Worm (Caenorhabditis elegans) whole organism, L4 larva: ENCODE data around the gene F58H1.3.

Source experiments
- D1046.2 ChIP-seq: fragments of 200-800 bp; sonication (Bioruptor generic); IDR thresholded peaks from 2 replicates; pipeline ENCODE4 v1.3.6; 2022; ENCODE audit warnings: missing genetic modification characterization, missing compliant biosample characterization
- F10B5.3 ChIP-seq: sonication (generic microtip); optimal IDR thresholded peaks from 2 replicates; lab custom pipeline; 2016; ENCODE audit warnings: mild to moderate bottlenecking, missing genetic modification characterization, missing compliant biosample characterization
- F37D6.2 ChIP-seq: sonication (generic microtip); optimal IDR thresholded peaks from 2 replicates; lab custom pipeline; 2016; ENCODE audit warnings: mild to moderate bottlenecking, missing genetic modification characterization, missing compliant biosample characterization
- F49E8.2 ChIP-seq: sonication (generic microtip); optimal IDR thresholded peaks from 2 replicates; lab custom pipeline; 2016; ENCODE audit warnings: missing compliant biosample characterization, mild to moderate bottlenecking, missing genetic modification characterization, borderline replicate concordance
- R02D3.7 ChIP-seq: fragments of 150-350 bp; sonication (generic microtip); optimal IDR thresholded peaks from 3 replicates; lab custom pipeline; 2014; ENCODE audit warnings: missing biosample characterization, missing genetic modification characterization
- T20F7.1 ChIP-seq: fragments of 200-800 bp; sonication (Bioruptor generic); optimal IDR thresholded peaks from 2 replicates; lab custom pipeline; 2018; ENCODE audit warnings: mild to moderate bottlenecking, missing genetic modification characterization, missing compliant biosample characterization
- Y5F2A.4 ChIP-seq: fragments of 200-800 bp; sonication (Bioruptor generic); optimal IDR thresholded peaks from 2 replicates; lab custom pipeline; 2018; ENCODE audit warnings: mild to moderate bottlenecking, missing genetic modification characterization, missing compliant biosample characterization
- ama-1 ChIP-seq: fragments of 150-350 bp; optimal IDR thresholded peaks from 2 replicates; lab custom pipeline; 2014; ENCODE audit warnings: inconsistent platforms, mixed read lengths
- ceh-20 ChIP-seq: fragments of 200-800 bp; sonication (Bioruptor generic); IDR thresholded peaks from 2 replicates; pipeline ENCODE4 v1.3.6; 2022; ENCODE audit warnings: missing genetic modification reagents, missing genetic modification characterization, missing compliant biosample characterization
- ceh-28 ChIP-seq: fragments of 150-350 bp; optimal IDR thresholded peaks from 2 replicates; lab custom pipeline; 2014; ENCODE audit warnings: missing biosample characterization, missing genetic modification reagents, missing genetic modification characterization
- ceh-32 ChIP-seq: sonication (generic microtip); optimal IDR thresholded peaks from 2 replicates; lab custom pipeline; 2016; ENCODE audit warnings: mild to moderate bottlenecking, missing genetic modification characterization, missing compliant biosample characterization; ENCODE audit not compliant: poor library complexity
- cey-2 ChIP-seq: sonication (generic microtip); optimal IDR thresholded peaks from 3 replicates; lab custom pipeline; 2017; ENCODE audit warnings: missing genetic modification characterization, mild to moderate bottlenecking, missing compliant biosample characterization, antibody characterized with exemption, borderline replicate concordance; ENCODE audit not compliant: insufficient read depth
- ctbp-1 ChIP-seq: fragments of 200-800 bp; sonication (Bioruptor generic); IDR thresholded peaks from 2 replicates; pipeline ENCODE4 v1.3.6; 2022; ENCODE audit warnings: missing genetic modification reagents, missing genetic modification characterization, missing compliant biosample characterization
- daf-19 ChIP-seq: fragments of 200-800 bp; sonication (Bioruptor generic); conservative IDR thresholded peaks from 2 replicates; pipeline ENCODE4 v1.3.6; 2022; ENCODE audit warnings: missing genetic modification characterization, missing compliant biosample characterization
- dmd-6 ChIP-seq: fragments of 200-800 bp; sonication (Bioruptor generic); IDR thresholded peaks from 2 replicates; pipeline ENCODE4 v1.3.6; 2022; ENCODE audit warnings: missing genetic modification reagents, missing genetic modification characterization, missing compliant biosample characterization
- dpl-1 ChIP-seq: fragments of 150-350 bp; optimal IDR thresholded peaks from 2 replicates; lab custom pipeline; 2014; ENCODE audit warnings: missing biosample characterization, missing genetic modification reagents, missing genetic modification characterization
- dve-1 ChIP-seq: sonication (generic microtip); optimal IDR thresholded peaks from 2 replicates; lab custom pipeline; 2017; ENCODE audit warnings: antibody characterized with exemption, mild to moderate bottlenecking, missing genetic modification characterization, missing compliant biosample characterization; ENCODE audit not compliant: insufficient read depth
- egl-43 ChIP-seq: fragments of 200-800 bp; sonication (Bioruptor generic); IDR thresholded peaks from 2 replicates; pipeline ENCODE4 v1.3.6; 2022; ENCODE audit warnings: missing genetic modification reagents, missing genetic modification characterization, missing compliant biosample characterization
- hlh-11 ChIP-seq: fragments of 200-800 bp; sonication (Bioruptor generic); optimal IDR thresholded peaks from 2 replicates; lab custom pipeline; 2018; ENCODE audit warnings: mild to moderate bottlenecking, missing genetic modification characterization, missing compliant biosample characterization
- hlh-30 ChIP-seq: sonication (generic microtip); optimal IDR thresholded peaks from 2 replicates; lab custom pipeline; 2017; ENCODE audit warnings: antibody characterized with exemption, mild to moderate bottlenecking, missing genetic modification characterization, missing compliant biosample characterization; ENCODE audit not compliant: insufficient read depth
- lim-7 ChIP-seq: fragments of 200-800 bp; sonication (Bioruptor generic); IDR thresholded peaks from 2 replicates; pipeline ENCODE4 v1.3.6; 2022; ENCODE audit warnings: missing genetic modification characterization, missing compliant biosample characterization
- lin-38 ChIP-seq: fragments of 200-800 bp; sonication (Bioruptor generic); IDR thresholded peaks from 2 replicates; pipeline ENCODE4 v1.3.6; 2022; ENCODE audit warnings: missing genetic modification reagents, missing genetic modification characterization, missing compliant biosample characterization
- lin-39 ChIP-seq: fragments of 150-350 bp; optimal IDR thresholded peaks from 2 replicates; lab custom pipeline; 2014; ENCODE audit warnings: missing biosample characterization, missing genetic modification reagents, missing genetic modification characterization
- lsy-2 ChIP-seq, 2 experiments: fragments of 150-350 bp in 1 of 2; sonication (generic microtip) in 1 of 2; optimal IDR thresholded peaks; 2 replicates each; lab custom pipeline; 2014 to 2017; ENCODE audit warnings: missing biosample characterization in 2 of 2, missing genetic modification characterization in 2 of 2
- madf-5 ChIP-seq, 2 experiments: fragments of 200-800 bp; sonication (Bioruptor generic); IDR thresholded peaks; 2 replicates each; pipeline ENCODE4 v1.3.6; 2022; ENCODE audit warnings: missing compliant biosample characterization in 2 of 2, missing genetic modification characterization in 2 of 2
- mdl-1 ChIP-seq, 2 experiments: fragments of 150-350 bp in 1 of 2; sonication (generic microtip) in 1 of 2; optimal IDR thresholded peaks; 2 replicates each; lab custom pipeline; 2014 to 2017; ENCODE audit warnings: missing biosample characterization in 2 of 2, missing genetic modification characterization in 2 of 2
- mdt-29 ChIP-seq: fragments of 200-800 bp; sonication (Bioruptor generic); IDR thresholded peaks from 2 replicates; pipeline ENCODE4 v1.3.6; 2022; ENCODE audit warnings: missing genetic modification reagents, missing genetic modification characterization, missing compliant biosample characterization
- mep-1 ChIP-seq: fragments of 150-350 bp; sonication (generic microtip); optimal IDR thresholded peaks from 3 replicates; lab custom pipeline; 2014; ENCODE audit warnings: missing biosample characterization, missing genetic modification characterization
- nhr-102 ChIP-seq: sonication (generic microtip); optimal IDR thresholded peaks from 2 replicates; lab custom pipeline; 2016; ENCODE audit warnings: mild to moderate bottlenecking, missing genetic modification characterization, moderate library complexity, missing compliant biosample characterization
- nhr-28 ChIP-seq: fragments of 150-350 bp; optimal IDR thresholded peaks from 2 replicates; lab custom pipeline; 2014; ENCODE audit warnings: missing biosample characterization, missing genetic modification characterization
- pha-4 ChIP-seq, 2 experiments: fragments of 150-350 bp in 1 of 2; fragments of 200-800 bp in 1 of 2; sonication (Bioruptor generic) in 1 of 2; IDR thresholded peaks in 1 of 2; optimal IDR thresholded peaks in 1 of 2; 2 replicates each; pipeline versions ENCODE4 v1.3.6 to Lab custom; 2014 to 2022; ENCODE audit warnings: missing genetic modification characterization in 2 of 2, missing genetic modification reagents in 2 of 2, missing biosample characterization in 1 of 2, missing compliant biosample characterization in 1 of 2
- php-3 ChIP-seq: fragments of 200-800 bp; sonication (Bioruptor generic); IDR thresholded peaks from 2 replicates; pipeline ENCODE4 v1.3.6; 2022; ENCODE audit warnings: missing genetic modification reagents, missing genetic modification characterization, missing compliant biosample characterization
- pqm-1 ChIP-seq: sonication (generic microtip); optimal IDR thresholded peaks from 2 replicates; lab custom pipeline; 2017; ENCODE audit warnings: missing biosample characterization, missing genetic modification characterization
- sdz-12 ChIP-seq: fragments of 200-800 bp; sonication (Bioruptor generic); optimal IDR thresholded peaks from 2 replicates; lab custom pipeline; 2018; ENCODE audit warnings: mild to moderate bottlenecking, missing genetic modification characterization, missing compliant biosample characterization
- tag-97 ChIP-seq: fragments of 200-800 bp; sonication (Bioruptor generic); IDR thresholded peaks from 2 replicates; pipeline ENCODE4 v1.3.6; 2022; ENCODE audit warnings: missing genetic modification characterization, missing compliant biosample characterization
- tra-1 ChIP-seq: fragments of 200-800 bp; sonication (Bioruptor generic); IDR thresholded peaks from 2 replicates; pipeline ENCODE4 v1.3.6; 2022; ENCODE audit warnings: missing genetic modification reagents, missing genetic modification characterization, missing compliant biosample characterization
- unc-130 ChIP-seq: sonication (generic microtip); optimal IDR thresholded peaks from 2 replicates; lab custom pipeline; 2016; ENCODE audit warnings: missing genetic modification reagents, missing genetic modification characterization, missing compliant biosample characterization
- unc-39 ChIP-seq: sonication (generic microtip); optimal IDR thresholded peaks from 2 replicates; lab custom pipeline; 2017; ENCODE audit warnings: missing biosample characterization, missing genetic modification characterization
- vab-7 ChIP-seq: fragments of 200-800 bp; sonication (Bioruptor generic); IDR thresholded peaks from 2 replicates; pipeline ENCODE4 v1.3.6; 2022; ENCODE audit warnings: missing genetic modification reagents, missing genetic modification characterization, missing compliant biosample characterization
- zfp-3 ChIP-seq: fragments of 200-800 bp; sonication (Bioruptor generic); conservative IDR thresholded peaks from 2 replicates; pipeline ENCODE4 v1.3.6; 2022; ENCODE audit warnings: missing genetic modification reagents, missing genetic modification characterization, missing compliant biosample characterization
- zip-2 ChIP-seq: fragments of 150-350 bp; optimal IDR thresholded peaks from 2 replicates; lab custom pipeline; 2014; ENCODE audit warnings: missing biosample characterization, missing genetic modification characterization

Gene F58H1.3

DNA sequence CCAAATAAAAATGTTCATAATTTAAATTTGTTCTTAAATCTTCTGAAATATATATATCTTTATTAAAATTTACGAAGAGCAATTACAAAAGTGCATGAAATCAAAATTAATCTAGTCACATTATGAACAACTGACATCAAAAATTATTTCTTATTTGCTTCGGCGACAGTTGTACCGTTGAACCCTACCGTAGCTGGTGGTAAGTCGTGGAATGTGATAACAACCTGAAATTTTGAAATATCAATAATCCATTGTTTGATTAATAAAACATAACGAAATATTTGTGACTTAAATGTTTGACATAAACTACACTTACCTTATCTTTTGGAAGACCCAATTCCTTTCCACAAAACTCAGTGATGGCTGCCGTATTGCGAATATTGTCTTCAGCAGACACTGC lies 43.0 kb downstream of the F58H1.3 start (continued):
- TF ChIP-seq F10B5.3 (tag; lab: Kevin White, UChicago) (no peak), ama-1 (lab: Kevin White, UChicago) (no peak)

DNA sequence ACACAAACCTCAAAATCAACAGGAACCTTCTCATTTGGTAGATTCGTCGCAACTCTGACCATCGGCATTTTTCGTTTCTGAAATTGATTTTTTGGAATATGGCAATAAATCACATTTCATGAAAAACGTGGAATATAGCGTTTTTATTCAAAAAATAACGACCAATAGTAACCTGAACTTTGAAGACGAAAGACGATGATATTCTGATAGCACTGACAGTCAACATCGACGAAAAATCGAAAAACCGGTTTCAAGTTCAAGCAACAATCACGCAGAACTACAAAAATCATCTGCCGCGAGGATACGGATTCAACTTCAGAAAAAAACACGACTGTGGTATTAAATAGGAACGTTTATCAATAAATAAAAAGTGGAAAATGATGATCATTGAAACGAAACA lies 44.4 kb downstream of the F58H1.3 start, which contains the start of gene mif-2:
Gene mif-2, minus strand, starts transcription at position 281 of the 400 bp plus-strand sequence.
- TF ChIP-seq R02D3.7 (no peak), lin-38 (GFP tag; lab: Robert Waterston, UW) (0 out of 2 replicates have a peak, but pooled peaks have one; percentile 24), hlh-11 (tag; lab: Kevin White, UChicago) (peak; percentile 39), madf-5 (GFP tag; IDR thresholded peaks at IDR 0.05; lab: Robert Waterston, UW) (0 out of 4 replicates have a peak, but pooled peaks of 1 of the 2 experiments have one; percentile 18), D1046.2 (GFP tag; lab: Robert Waterston, UW) (no peak), mdt-29 (no peak), ama-1 (lab: Kevin White, UChicago) (peak; percentile 15), nhr-28 (peak; percentile 71), zip-2 (tag; lab: Kevin White, UChicago) (no peak), mdl-1 (tag; optimal IDR thresholded peaks at IDR 0.05; lab: Kevin White, UChicago) (peak in 1 of 2 experiments; percentile 33), dpl-1 (GFP tag; lab: Kevin White, UChicago) (no peak), zfp-3 (GFP tag; lab: Robert Waterston, UW) (no peak), hlh-30 (tag; lab: Kevin White, UChicago) (peak; percentile 4)

DNA sequence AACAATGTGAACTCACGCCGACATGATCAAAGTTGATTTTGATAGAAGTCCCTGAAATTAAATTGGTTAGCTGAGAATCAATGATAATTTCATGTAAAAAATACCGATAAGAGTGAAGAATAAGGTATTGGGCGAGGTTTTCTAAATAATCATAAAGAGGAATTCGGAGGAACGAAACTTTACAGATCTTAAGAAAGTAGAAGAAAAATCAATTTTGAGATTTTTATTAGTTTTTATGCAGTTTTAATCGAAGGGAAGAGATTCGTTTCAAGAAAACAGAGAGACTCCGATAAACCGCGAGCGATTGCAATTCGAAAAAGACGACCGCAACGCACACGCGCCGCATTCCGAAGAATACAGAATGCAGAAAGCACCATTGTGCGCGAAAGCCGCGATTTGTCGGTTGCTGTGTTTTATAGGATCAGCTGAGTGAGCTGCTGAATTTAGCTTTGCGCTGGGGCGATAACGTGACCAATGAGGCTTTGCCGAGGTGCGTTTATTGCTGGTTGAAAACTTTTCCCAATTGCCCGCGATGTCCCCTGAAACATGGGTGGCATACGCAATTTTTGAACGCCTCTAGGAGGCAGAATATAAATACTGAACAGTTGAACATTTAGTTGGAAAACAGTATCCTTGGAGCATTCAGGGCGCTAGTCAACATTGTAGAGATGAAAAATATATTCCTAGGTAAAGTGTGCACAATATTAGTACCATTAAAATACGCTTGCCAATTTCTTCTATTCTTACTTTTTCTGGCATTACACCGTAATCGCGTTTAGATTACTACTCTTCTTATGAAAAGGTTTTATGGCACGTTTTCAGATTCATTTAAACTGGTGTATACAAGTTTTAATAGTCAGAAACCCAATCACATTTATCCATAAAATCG lies 46.1 kb downstream of the F58H1.3 start, which contains the start of gene snr-4:
Gene snr-4, minus strand, starts transcription at position 51 of the 889 bp plus-strand sequence.
- TF ChIP-seq unc-39 (tag; lab: Kevin White, UChicago) (no peak), vab-7 (GFP tag; lab: Robert Waterston, UW) (peak; percentile 70), pha-4 (GFP tag; IDR thresholded peaks at IDR 0.05; lab: Robert Waterston, UW) (peak; percentile 81), pha-4 (tag; optimal IDR thresholded peaks at IDR 0.05; lab: Kevin White, UChicago) (no peak), tag-97 (GFP tag; lab: Robert Waterston, UW) (no peak; the same call in 1 of the 2 replicates), tra-1 (peak; percentile 71; the same call in 1 of the 2 replicates), dmd-6 (GFP tag; lab: Robert Waterston, UW) (peak; percentile 96), lsy-2 (tag; optimal IDR thresholded peaks at IDR 0.05; lab: Kevin White, UChicago) (peak; percentile 75 to 91), pqm-1 (peak; percentile 33), mdt-29 (peak; percentile 91), mep-1 (tag; lab: Kevin White, UChicago) (peak; percentile 97), T20F7.1 (GFP tag; lab: Kevin White, UChicago) (peak; percentile 79), unc-130 (GFP tag; lab: Kevin White, UChicago) (peak; percentile 92), ceh-28 (no peak), nhr-28 (peak; percentile 85), egl-43 (GFP tag; lab: Robert Waterston, UW) (peak; percentile 93), ctbp-1 (peak; percentile 89), ceh-20 (GFP tag; lab: Robert Waterston, UW) (peak; percentile 87), D1046.2 (GFP tag; lab: Robert Waterston, UW) (peak; percentile 56; the same call in 1 of the 2 replicates), sdz-12 (GFP tag; lab: Kevin White, UChicago) (peak; percentile 82), lim-7 (peak; percentile 72), F37D6.2 (tag; lab: Kevin White, UChicago) (peak; percentile 85), ceh-32 (tag; lab: Kevin White, UChicago) (peak; percentile 21), F49E8.2 (tag; lab: Kevin White, UChicago) (peak; percentile 94), zfp-3 (GFP tag; lab: Robert Waterston, UW) (peak; percentile 63; the same call in 1 of the 2 replicates), zip-2 (tag; lab: Kevin White, UChicago) (peak; percentile 66), madf-5 (GFP tag; IDR thresholded peaks at IDR 0.05; lab: Robert Waterston, UW) (0 out of 4 replicates have a peak, but pooled peaks of 1 of the 2 experiments have one; percentile 22), F10B5.3 (tag; lab: Kevin White, UChicago) (peak; percentile 88), lin-39 (tag; lab: Kevin White, UChicago) (no peak), dve-1 (tag; lab: Kevin White, UChicago) (peak; percentile 96), nhr-102 (peak; percentile 93), Y5F2A.4 (GFP tag; lab: Kevin White, UChicago) (peak; percentile 50), daf-19 (GFP tag; lab: Robert Waterston, UW) (0 out of 2 replicates have a peak, but pooled peaks have one; percentile 34), cey-2 (no peak), php-3 (peak; percentile 87)
